Worm (Caenorhabditis elegans) whole organism, L2 larva: ENCODE data around the gene rib-1.

Experiments used
- egl-27 ChIP-seq: sonication (generic microtip); optimal IDR thresholded peaks from 3 replicates; lab custom pipeline; 2017; ENCODE audit warnings: missing biosample characterization, missing genetic modification reagents, missing genetic modification characterization
- nhr-12 ChIP-seq: fragments of 150-350 bp; optimal IDR thresholded peaks from 2 replicates; lab custom pipeline; 2014; ENCODE audit warnings: missing biosample characterization, missing genetic modification characterization
- zag-1 ChIP-seq: fragments of 150-350 bp; optimal IDR thresholded peaks from 2 replicates; lab custom pipeline; 2014; ENCODE audit warnings: missing biosample characterization, missing genetic modification characterization
- ztf-4 ChIP-seq: fragments of 150-350 bp; optimal IDR thresholded peaks from 2 replicates; lab custom pipeline; 2014; ENCODE audit warnings: missing biosample characterization, missing genetic modification characterization

- no peak for TF ChIP-seq ztf-4 (tag; lab: Kevin White, UChicago)
- TF ChIP-seq zag-1 (tag; lab: Kevin White, UChicago): no peak
- TF ChIP-seq nhr-12: no peak
- TF ChIP-seq egl-27 (tag; lab: Kevin White, UChicago): no peak
Measured at ce11 chrIV:11604909-11605308, 26.3 kb downstream of the rib-1 start, which contains the start of the genes ragc-1 and Y24F12A.1.
